Fruit fly (Drosophila melanogaster) whole organism, embryonic: ENCODE measurements around the gene Nepl14.

Experiments
- CG1024 ChIP-seq: fragments of 200-800 bp; sonication (Bioruptor generic); IDR thresholded peaks from 2 replicates; pipeline ENCODE4 v1.3.6; 2022; ENCODE audit warnings: missing biosample characterization, missing genetic modification characterization
- CG10321 ChIP-seq: fragments of 200-800 bp; sonication (Bioruptor generic); IDR thresholded peaks from 2 replicates; pipeline ENCODE4 v1.3.6; 2022; ENCODE audit warnings: missing biosample characterization, missing genetic modification characterization
- CG11696 ChIP-seq: fragments of 200-800 bp; sonication (Bioruptor generic); IDR thresholded peaks from 2 replicates; pipeline ENCODE4 v1.3.6; 2022; ENCODE audit warnings: missing biosample characterization, missing genetic modification characterization
- CG12744 ChIP-seq: fragments of 200-800 bp; sonication (Bioruptor generic); optimal IDR thresholded peaks from 2 replicates; lab custom pipeline; 2016; ENCODE audit warnings: missing biosample characterization, missing genetic modification characterization
- CG13123 ChIP-seq: fragments of 200-800 bp; sonication (Bioruptor generic); optimal IDR thresholded peaks from 2 replicates; lab custom pipeline; 2016; ENCODE audit warnings: missing biosample characterization, missing genetic modification characterization
- CG13296 ChIP-seq: fragments of 200-800 bp; sonication (Bioruptor generic); optimal IDR thresholded peaks from 3 replicates; lab custom pipeline; 2018; ENCODE audit warnings: missing biosample characterization, mild to moderate bottlenecking, missing genetic modification characterization
- CG13424 ChIP-seq: fragments of 200-800 bp; sonication (Bioruptor generic); optimal IDR thresholded peaks from 2 replicates; lab custom pipeline; 2019; ENCODE audit warnings: missing biosample characterization, mild to moderate bottlenecking, missing genetic modification characterization, moderate library complexity
- CG13624 ChIP-seq: fragments of 200-800 bp; sonication (Bioruptor generic); optimal IDR thresholded peaks from 2 replicates; lab custom pipeline; 2016; ENCODE audit warnings: missing biosample characterization, missing genetic modification characterization
- CG14441 ChIP-seq: fragments of 200-800 bp; sonication (Bioruptor generic); IDR thresholded peaks from 2 replicates; pipeline ENCODE4 v1.3.6; 2022; ENCODE audit warnings: missing biosample characterization, missing genetic modification characterization
- CG14860 ChIP-seq: fragments of 200-800 bp; sonication (Bioruptor generic); IDR thresholded peaks from 3 replicates; pipeline ENCODE4 v1.3.6; 2022; ENCODE audit warnings: missing biosample characterization, missing genetic modification characterization; ENCODE audit not compliant: partially characterized antibody
- CG15011 ChIP-seq: fragments of 200-800 bp; sonication (Bioruptor generic); optimal IDR thresholded peaks from 3 replicates; lab custom pipeline; 2018; ENCODE audit warnings: missing biosample characterization, mild to moderate bottlenecking, missing genetic modification characterization
- CG15479 ChIP-seq: fragments of 200-800 bp; sonication (Bioruptor generic); optimal IDR thresholded peaks from 3 replicates; lab custom pipeline; 2019; ENCODE audit warnings: missing biosample characterization, mild to moderate bottlenecking, missing genetic modification characterization, moderate library complexity
- CG17912 ChIP-seq: fragments of 200-800 bp; sonication (Bioruptor generic); optimal IDR thresholded peaks from 2 replicates; lab custom pipeline; 2018; ENCODE audit warnings: missing biosample characterization, mild to moderate bottlenecking, missing genetic modification characterization
- CG18619 ChIP-seq: fragments of 200-800 bp; sonication (Bioruptor generic); optimal IDR thresholded peaks from 3 replicates; lab custom pipeline; 2017; ENCODE audit warnings: missing biosample characterization, mild to moderate bottlenecking, missing genetic modification characterization
- CG32772 ChIP-seq: fragments of 200-800 bp; sonication (Bioruptor generic); IDR thresholded peaks from 2 replicates; pipeline ENCODE4 v1.3.6; 2022; ENCODE audit warnings: missing biosample characterization, missing genetic modification characterization
- CG4328 ChIP-seq: fragments of 200-800 bp; sonication (Bioruptor generic); optimal IDR thresholded peaks from 3 replicates; lab custom pipeline; 2017; ENCODE audit warnings: missing biosample characterization, missing genetic modification reagents, missing genetic modification characterization
- CG6854 ChIP-seq: fragments of 200-800 bp; sonication (Bioruptor generic); optimal IDR thresholded peaks from 3 replicates; lab custom pipeline; 2017; ENCODE audit warnings: missing biosample characterization, mild to moderate bottlenecking, missing genetic modification characterization
- Chrac-16 ChIP-seq: fragments of 200-800 bp; sonication (Bioruptor generic); optimal IDR thresholded peaks from 3 replicates; lab custom pipeline; 2016; ENCODE audit warnings: missing biosample characterization, missing genetic modification characterization
- CkIIα-i1 ChIP-seq: fragments of 200-800 bp; sonication (Bioruptor generic); IDR thresholded peaks from 2 replicates; pipeline ENCODE4 v1.3.6; 2022; ENCODE audit warnings: missing biosample characterization, missing genetic modification characterization
- D19A ChIP-seq: fragments of 200-800 bp; optimal IDR thresholded peaks from 3 replicates; lab custom pipeline; 2019; ENCODE audit warnings: missing biosample characterization, mild to moderate bottlenecking, missing genetic modification characterization, moderate library complexity
- Drgx ChIP-seq: fragments of 200-800 bp; sonication (Bioruptor generic); IDR thresholded peaks from 2 replicates; pipeline ENCODE4 v1.3.6; 2022; ENCODE audit warnings: missing biosample characterization, missing genetic modification characterization
- Ets97D ChIP-seq: fragments of 200-800 bp; sonication (Bioruptor generic); optimal IDR thresholded peaks from 3 replicates; lab custom pipeline; 2016; ENCODE audit warnings: missing biosample characterization, missing genetic modification characterization
- Hr3 ChIP-seq: fragments of 200-800 bp; sonication (Bioruptor generic); optimal IDR thresholded peaks from 3 replicates; lab custom pipeline; 2016; ENCODE audit warnings: missing biosample characterization, missing genetic modification characterization
- NC2α ChIP-seq: fragments of 200-800 bp; sonication (Bioruptor generic); optimal IDR thresholded peaks from 2 replicates; lab custom pipeline; 2016; ENCODE audit warnings: missing biosample characterization, missing genetic modification characterization
- NFAT ChIP-seq: fragments of 200-800 bp; sonication (Bioruptor generic); IDR thresholded peaks from 2 replicates; pipeline ENCODE4 v1.3.6; 2022; ENCODE audit warnings: missing biosample characterization, missing genetic modification characterization
- Nf-YA ChIP-seq: fragments of 200-800 bp; sonication (Bioruptor generic); IDR thresholded peaks from 2 replicates; pipeline ENCODE4 v1.3.6; 2022; ENCODE audit warnings: missing biosample characterization, missing genetic modification characterization
- Nf-YC ChIP-seq: fragments of 200-800 bp; optimal IDR thresholded peaks from 3 replicates; lab custom pipeline; 2019; ENCODE audit warnings: missing biosample characterization, mild to moderate bottlenecking, missing genetic modification characterization, moderate library complexity
- Pdp1 ChIP-seq, 2 experiments: fragments of 200-800 bp; sonication (Bioruptor generic); optimal IDR thresholded peaks; 3 replicates each; lab custom pipeline; 2016; ENCODE audit warnings: missing biosample characterization in 2 of 2, missing genetic modification characterization in 2 of 2, mild to moderate bottlenecking in 1 of 2, moderate library complexity in 1 of 2
- Ravus ChIP-seq: fragments of 200-800 bp; sonication (Bioruptor generic); IDR thresholded peaks from 2 replicates; pipeline ENCODE4 v1.3.6; 2022; ENCODE audit warnings: missing biosample characterization, missing genetic modification characterization
- Taf1 ChIP-seq: fragments of 200-800 bp; sonication (Bioruptor generic); IDR thresholded peaks from 2 replicates; pipeline ENCODE4 v1.3.6; 2022; ENCODE audit warnings: missing biosample characterization, missing genetic modification characterization
- az2 ChIP-seq: fragments of 200-800 bp; sonication (Bioruptor generic); optimal IDR thresholded peaks from 3 replicates; lab custom pipeline; 2016; ENCODE audit warnings: missing biosample characterization, missing genetic modification characterization
- bowl ChIP-seq: fragments of 200-800 bp; sonication (Bioruptor generic); IDR thresholded peaks from 2 replicates; pipeline ENCODE4 v1.3.6; 2022; ENCODE audit warnings: missing biosample characterization, missing genetic modification characterization
- danr ChIP-seq: fragments of 200-800 bp; sonication (Bioruptor generic); IDR thresholded peaks from 2 replicates; pipeline ENCODE4 v1.3.6; 2022; ENCODE audit warnings: missing biosample characterization, missing genetic modification characterization
- dati ChIP-seq: fragments of 200-800 bp; sonication (Bioruptor generic); IDR thresholded peaks from 2 replicates; pipeline ENCODE4 v1.3.6; 2022; ENCODE audit warnings: missing biosample characterization, missing genetic modification characterization
- dimm ChIP-seq: fragments of 200-800 bp; sonication (Bioruptor generic); IDR thresholded peaks from 2 replicates; pipeline ENCODE4 v1.3.6; 2022; ENCODE audit warnings: missing biosample characterization, missing genetic modification characterization
- disco-r ChIP-seq: fragments of 200-800 bp; sonication (Bioruptor generic); optimal IDR thresholded peaks from 2 replicates; lab custom pipeline; 2016; ENCODE audit warnings: missing biosample characterization, missing genetic modification characterization
- dmrt99B ChIP-seq: fragments of 200-800 bp; sonication (Bioruptor generic); optimal IDR thresholded peaks from 2 replicates; lab custom pipeline; 2018; ENCODE audit warnings: missing biosample characterization, mild to moderate bottlenecking, missing genetic modification characterization, moderate library complexity
- grn ChIP-seq: fragments of 200-800 bp; sonication (Bioruptor generic); optimal IDR thresholded peaks from 3 replicates; lab custom pipeline; 2017; ENCODE audit warnings: missing biosample characterization, missing genetic modification characterization
- ind ChIP-seq: fragments of 200-800 bp; sonication (Bioruptor generic); optimal IDR thresholded peaks from 3 replicates; lab custom pipeline; 2016; ENCODE audit warnings: missing biosample characterization, missing genetic modification characterization
- kay ChIP-seq: fragments of 200-800 bp; sonication (Bioruptor generic); optimal IDR thresholded peaks from 2 replicates; lab custom pipeline; 2016; ENCODE audit warnings: missing biosample characterization, missing genetic modification characterization
- klu ChIP-seq: fragments of 200-800 bp; sonication (Bioruptor generic); IDR thresholded peaks from 2 replicates; pipeline ENCODE4 v1.3.6; 2022; ENCODE audit warnings: missing biosample characterization, missing genetic modification characterization
- luna ChIP-seq: fragments of 200-800 bp; sonication (Bioruptor generic); optimal IDR thresholded peaks from 2 replicates; lab custom pipeline; 2016; ENCODE audit warnings: missing biosample characterization, missing genetic modification characterization
- ranshi ChIP-seq: fragments of 200-800 bp; sonication (Bioruptor generic); IDR thresholded peaks from 2 replicates; pipeline ENCODE4 v1.3.6; 2022; ENCODE audit warnings: missing biosample characterization, missing genetic modification characterization
- run ChIP-seq: fragments of 200-800 bp; sonication (Bioruptor generic); optimal IDR thresholded peaks from 3 replicates; lab custom pipeline; 2018; ENCODE audit warnings: missing biosample characterization, mild to moderate bottlenecking, missing genetic modification characterization
- sisA ChIP-seq: fragments of 200-800 bp; sonication (Bioruptor generic); IDR thresholded peaks from 2 replicates; pipeline ENCODE4 v1.3.6; 2022; ENCODE audit warnings: missing biosample characterization, missing genetic modification characterization
- sr ChIP-seq: fragments of 200-800 bp; sonication (Bioruptor generic); IDR thresholded peaks from 3 replicates; pipeline ENCODE4 v1.3.6; 2022; ENCODE audit warnings: missing biosample characterization, missing genetic modification characterization
- tgo ChIP-seq: fragments of 200-800 bp; sonication (Bioruptor generic); IDR thresholded peaks from 3 replicates; pipeline ENCODE4 v1.3.6; 2022; ENCODE audit warnings: missing biosample characterization, missing genetic modification characterization
- tio ChIP-seq: fragments of 200-800 bp; sonication (Bioruptor generic); optimal IDR thresholded peaks from 2 replicates; lab custom pipeline; 2017; ENCODE audit warnings: missing biosample characterization, missing genetic modification characterization, inconsistent platforms
- trem ChIP-seq: fragments of 200-800 bp; optimal IDR thresholded peaks from 3 replicates; lab custom pipeline; 2019; ENCODE audit warnings: missing biosample characterization, mild to moderate bottlenecking, missing genetic modification characterization, moderate library complexity
- zen2 ChIP-seq: fragments of 200-800 bp; sonication (Bioruptor generic); IDR thresholded peaks from 3 replicates; pipeline ENCODE4 v1.3.6; 2022; ENCODE audit warnings: missing biosample characterization, missing genetic modification characterization; ENCODE audit not compliant: partially characterized antibody

Gene Nepl14

dm6 chr3R:22724149-22724973 lies 39.1 kb downstream of the Nepl14 start, which contains the start of gene Irp-1A (continued):
- TF ChIP-seq CG14860 (GFP tag; lab: Robert Waterston, UW) (peak; percentile 56; the same call in 2 of the 3 replicates), dimm (GFP tag; lab: Robert Waterston, UW) (no peak), CG13424 (tag; lab: Kevin White, UChicago) (peak; percentile 81), NFAT (GFP tag; lab: Robert Waterston, UW) (peak; percentile 64; the same call in 1 of the 2 replicates), CG13123 (peak; percentile 41), run (peak; percentile 67), CG13624 (peak; percentile 47), tio (GFP tag; lab: Kevin White, UChicago) (no peak), Ets97D (GFP tag; lab: Kevin White, UChicago) (peak; percentile 52), CG11696 (GFP tag; lab: Robert Waterston, UW) (peak; percentile 43; the same call in 1 of the 2 replicates), CG12744 (no peak), trem (tag; lab: Kevin White, UChicago) (peak; percentile 80), CG13296 (GFP tag; lab: Kevin White, UChicago) (peak; percentile 85), Pdp1 (GFP tag; optimal IDR thresholded peaks at IDR 0.05; lab: Kevin White, UChicago) (peak in 1 of 2 experiments; percentile 54), Nf-YA (GFP tag; lab: Robert Waterston, UW) (peak; percentile 15; the same call in 1 of the 2 replicates), CG32772 (GFP tag; lab: Robert Waterston, UW) (peak; percentile 64), Ravus (peak; percentile 2; the same call in 1 of the 2 replicates), dmrt99B (peak; percentile 83), CG15011 (GFP tag; lab: Kevin White, UChicago) (peak; percentile 40), CG15479 (GFP tag; lab: Kevin White, UChicago) (no peak), CG10321 (GFP tag; lab: Robert Waterston, UW) (peak; percentile 27; the same call in 1 of the 2 replicates), Taf1 (GFP tag; lab: Robert Waterston, UW) (0 out of 2 replicates have a peak, but pooled peaks have one; percentile 26), Chrac-16 (GFP tag; lab: Kevin White, UChicago) (peak; percentile 57), sisA (GFP tag; lab: Robert Waterston, UW) (peak; percentile 24; the same call in 1 of the 2 replicates), bowl (GFP tag; lab: Robert Waterston, UW) (0 out of 2 replicates have a peak, but pooled peaks have one; percentile 23), CG1024 (GFP tag; lab: Robert Waterston, UW) (peak; percentile 38; the same call in 1 of the 2 replicates), Hr3 (GFP tag; lab: Kevin White, UChicago) (peak; percentile 72), ranshi (GFP tag; lab: Robert Waterston, UW) (peak; percentile 75), CG14441 (peak; percentile 64), az2 (peak; percentile 60), tgo (GFP tag; lab: Robert Waterston, UW) (peak; percentile 78), danr (GFP tag; lab: Robert Waterston, UW) (no peak), CG18619 (GFP tag; lab: Kevin White, UChicago) (peak; percentile 47), NC2α (GFP tag; lab: Kevin White, UChicago) (no peak), kay (GFP tag; lab: Kevin White, UChicago) (peak; percentile 64), CG17912 (GFP tag; lab: Kevin White, UChicago) (no peak), D19A (tag; lab: Kevin White, UChicago) (peak; percentile 78), CG6854 (peak; percentile 14), sr (GFP tag; lab: Robert Waterston, UW) (no peak), luna (no peak), grn (GFP tag; lab: Kevin White, UChicago) (no peak), Drgx (GFP tag; lab: Robert Waterston, UW) (peak; percentile 68), CkIIα-i1 (GFP tag; lab: Robert Waterston, UW) (no peak), klu (peak; percentile 37; the same call in 1 of the 2 replicates), dati (no peak), CG4328 (peak; percentile 51), zen2 (GFP tag; lab: Robert Waterston, UW) (peak; percentile 71), ind (GFP tag; lab: Kevin White, UChicago) (peak; percentile 58), Nf-YC (tag; lab: Kevin White, UChicago) (peak; percentile 63), disco-r (no peak)
